Worm (Caenorhabditis elegans): Measurements from ENCODE around the gene pals-28.

Gene pals-28

DNA sequence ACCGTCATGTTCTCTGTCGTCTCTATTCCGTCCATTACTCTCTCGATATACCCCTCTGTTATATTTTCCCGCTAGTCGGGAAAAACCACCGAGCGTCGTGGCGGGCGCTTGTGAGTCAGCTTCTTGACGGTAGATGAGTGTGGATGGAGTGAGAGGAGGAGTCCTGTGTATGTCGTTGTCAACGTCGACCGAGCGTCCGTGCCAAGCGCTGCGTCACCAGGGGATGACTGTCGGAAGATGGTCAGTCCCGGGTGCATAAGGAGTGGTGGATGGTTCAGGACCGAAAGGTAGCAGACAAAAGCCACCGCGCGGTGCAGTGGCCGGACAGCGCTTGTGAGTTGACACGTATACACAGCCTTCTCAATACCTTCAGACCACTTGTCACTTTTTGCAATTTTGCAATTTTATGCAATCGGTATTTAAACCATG is 15.2 kb upstream of the pals-28 start (continued):
- TF ChIP-seq rec-8 (tag; optimal IDR thresholded peaks at IDR 0.05) (peak in 1 of 2 experiments; percentile 32), dox-1 (GFP tag; IDR thresholded peaks at IDR 0.05) (peak; percentile 94), ztf-26 (tag; optimal IDR thresholded peaks at IDR 0.05) (peak; percentile 56), Y95B8A.8 (GFP tag; IDR thresholded peaks at IDR 0.05) (0 out of 2 replicates have a peak, but pooled peaks have one; percentile 53), egl-44 (GFP tag; IDR thresholded peaks at IDR 0.05) (peak; percentile 76), F33H1.4 (GFP tag; IDR thresholded peaks at IDR 0.05) (peak; percentile 45; the same call in 1 of the 2 replicates), ztf-18 (tag; optimal IDR thresholded peaks at IDR 0.05) (peak; percentile 65), K11D2.4 (GFP tag; IDR thresholded peaks at IDR 0.05) (peak; percentile 49; the same call in 1 of the 2 replicates), madf-8 (GFP tag; conservative IDR thresholded peaks at IDR 0.05) (peak; percentile 29; the same call in 1 of the 2 replicates), C06A6.2 (GFP tag; conservative IDR thresholded peaks at IDR 0.05) (peak; percentile 50; the same call in 1 of the 2 replicates), F23B12.7 (tag; optimal IDR thresholded peaks at IDR 0.05; ENCODE audit: insufficient read depth) (peak; percentile 47), attf-5 (GFP tag; optimal IDR thresholded peaks at IDR 0.05) (peak; percentile 58), Y53G8AR.9 (GFP tag; conservative IDR thresholded peaks at IDR 0.05) (0 out of 2 replicates have a peak, but pooled peaks have one; percentile 73), him-1 (tag; optimal IDR thresholded peaks at IDR 0.05) (peak; percentile 6), attf-6 (GFP tag; IDR thresholded peaks at IDR 0.05) (0 out of 2 replicates have a peak, but pooled peaks have one; percentile 50), hmg-1.2 (GFP tag; IDR thresholded peaks at IDR 0.05) (peak; percentile 85), rcor-1 (GFP tag; IDR thresholded peaks at IDR 0.05) (peak; percentile 85), nfyb-1 (GFP tag; IDR thresholded peaks at IDR 0.05) (peak; percentile 84), ztf-25 (GFP tag; IDR thresholded peaks at IDR 0.05) (peak; percentile 48; the same call in 1 of the 2 replicates), hsf-1 (GFP tag; IDR thresholded peaks at IDR 0.05) (0 out of 2 replicates have a peak, but pooled peaks have one; percentile 59), ceh-40 (GFP tag; IDR thresholded peaks at IDR 0.05) (peak; percentile 51; the same call in 1 of the 2 replicates), B0261.1 (tag; optimal IDR thresholded peaks at IDR 0.05) (peak; percentile 71), fkh-3 (tag; optimal IDR thresholded peaks at IDR 0.05) (peak; percentile 55), somi-1 (GFP tag; optimal IDR thresholded peaks at IDR 0.05) (peak; percentile 45), F22D6.2 (tag; optimal IDR thresholded peaks at IDR 0.05) (peak; percentile 1), mcd-1 (GFP tag; IDR thresholded peaks at IDR 0.05) (peak; percentile 80), die-1 (tag; optimal IDR thresholded peaks at IDR 0.05) (peak; percentile 39), F37B4.10 (GFP tag; IDR thresholded peaks at IDR 0.05) (0 out of 2 replicates have a peak, but pooled peaks have one; percentile 22)

DNA sequence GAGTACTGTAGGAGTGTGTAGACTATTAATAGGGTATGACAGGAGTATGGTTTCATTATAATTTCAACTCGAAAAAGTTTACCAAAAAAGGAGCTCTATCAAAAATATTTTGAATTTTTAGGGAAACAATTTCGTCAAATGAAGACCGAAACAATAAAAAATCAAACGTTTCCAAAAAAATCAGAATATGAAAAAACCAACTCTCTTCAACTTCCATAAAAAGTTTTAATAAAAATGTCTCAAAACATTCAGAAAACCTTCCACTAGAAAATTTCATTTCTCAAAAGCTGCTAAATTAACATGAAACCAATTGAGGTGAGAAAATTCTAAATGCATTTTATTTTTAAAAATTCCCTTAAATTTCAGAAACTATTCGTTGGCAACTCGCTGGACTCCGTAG is 14.0 kb upstream of the pals-28 start, which contains the start of gene ckb-3:
Gene ckb-3, plus strand, starts transcription at position 301 of the 400 bp plus-strand sequence.
- TF ChIP-seq Y53G8AR.9 (GFP tag; conservative IDR thresholded peaks at IDR 0.05) (no peak), nhr-27 (tag; optimal IDR thresholded peaks at IDR 0.05) (no peak), T26A5.8 (tag; optimal IDR thresholded peaks at IDR 0.05) (no peak), ceh-27 (GFP tag; optimal IDR thresholded peaks at IDR 0.05) (no peak), tbx-9 (tag; optimal IDR thresholded peaks at IDR 0.05; ENCODE audit: borderline replicate concordance) (no peak), Y56A3A.18 (GFP tag; IDR thresholded peaks at IDR 0.05) (no peak), ztf-22 (GFP tag; optimal IDR thresholded peaks at IDR 0.05) (no peak), hmg-20 (GFP tag; IDR thresholded peaks at IDR 0.05) (no peak), K11D2.4 (GFP tag; IDR thresholded peaks at IDR 0.05) (no peak)

DNA sequence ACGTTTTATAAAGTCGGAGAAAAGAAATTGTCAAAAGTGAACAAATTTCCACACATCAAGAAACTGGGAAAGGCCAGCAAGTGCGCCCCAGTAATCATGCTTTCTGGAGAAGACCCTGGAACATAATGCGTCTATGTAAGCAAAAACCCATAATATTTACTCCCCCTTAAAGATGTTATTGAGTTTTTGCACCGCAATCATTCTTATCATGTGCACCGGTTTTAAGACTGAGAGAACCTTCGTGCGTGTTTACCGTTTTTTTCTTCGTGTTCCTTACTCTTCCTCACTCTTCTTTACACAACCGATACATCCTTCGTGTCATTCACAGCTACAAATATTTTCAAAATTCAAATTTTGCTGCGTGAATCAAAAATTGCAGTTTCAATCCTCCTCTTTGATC is 11.7 kb upstream of the pals-28 start:
- TF ChIP-seq lin-26 (GFP tag; IDR thresholded peaks at IDR 0.05) (no peak), lag-1 (GFP tag; IDR thresholded peaks at IDR 0.05) (no peak), F52B5.7 (tag; optimal IDR thresholded peaks at IDR 0.05) (no peak), madf-10 (tag; optimal IDR thresholded peaks at IDR 0.05) (no peak), egl-18 (GFP tag; IDR thresholded peaks at IDR 0.05) (no peak), ccch-3 (GFP tag; optimal IDR thresholded peaks at IDR 0.05) (no peak), mes-4 (tag; optimal IDR thresholded peaks at IDR 0.05) (no peak), B0336.3 (GFP tag; IDR thresholded peaks at IDR 0.05) (no peak), nhr-120 (GFP tag; IDR thresholded peaks at IDR 0.05) (no peak), D2030.7 (GFP tag; IDR thresholded peaks at IDR 0.05) (no peak), dpff-1 (tag; optimal IDR thresholded peaks at IDR 0.05) (no peak), hlh-26 (GFP tag; conservative IDR thresholded peaks at IDR 0.05) (no peak), die-1 (tag; optimal IDR thresholded peaks at IDR 0.05) (no peak), Y79H2A.3 (GFP tag; conservative IDR thresholded peaks at IDR 0.05) (no peak)
